Worm (Caenorhabditis elegans) whole organism, L4/young adult: ENCODE data around the gene clec-223.

Source experiments
- dao-5 ChIP-seq: sonication (generic microtip); optimal IDR thresholded peaks from 2 replicates; lab custom pipeline; 2016; ENCODE audit warnings: missing genotype, missing genetic modification characterization, moderate library complexity, missing compliant biosample characterization
- him-1 ChIP-seq: sonication (generic microtip); optimal IDR thresholded peaks from 2 replicates; lab custom pipeline; 2016; ENCODE audit warnings: missing genotype, missing genetic modification reagents, missing genetic modification characterization, missing compliant biosample characterization

DNA sequence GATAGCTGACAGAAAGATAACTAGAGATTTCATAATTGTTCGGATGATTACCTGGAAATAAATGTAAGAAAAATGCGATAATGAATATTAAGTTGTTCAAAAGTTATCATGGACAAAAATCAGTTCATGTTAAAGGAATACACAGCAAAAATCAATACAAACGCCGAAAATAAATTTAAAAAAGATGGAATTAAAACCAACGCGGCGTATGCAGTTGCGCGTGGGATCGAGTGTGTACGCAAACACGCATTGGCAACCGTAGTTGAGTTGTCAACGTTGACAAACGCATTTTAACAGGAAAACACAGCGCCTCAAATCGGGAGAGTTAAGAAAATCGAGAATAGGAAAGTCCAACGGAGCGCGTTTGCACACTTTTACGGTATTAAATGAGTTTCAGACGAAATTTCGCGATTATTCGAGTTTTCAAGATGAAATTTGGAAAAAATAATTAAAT lies 54.0 kb downstream of the clec-223 start, which contains the start of gene tmed-10:
- no peak for TF ChIP-seq dao-5 (tag; lab: Kevin White, UChicago)
- no peak for TF ChIP-seq him-1 (tag; lab: Kevin White, UChicago)
